Worm (Caenorhabditis elegans): Measurements from ENCODE around the gene C13A2.7.

- TF ChIP-seq cog-1 (tag; optimal IDR thresholded peaks at IDR 0.05) (no peak), flt-1 (GFP tag; IDR thresholded peaks at IDR 0.05) (no peak), ztf-29 (GFP tag; IDR thresholded peaks at IDR 0.05) (no peak), T22C8.4 (GFP tag; IDR thresholded peaks at IDR 0.05) (no peak), ztf-23 (GFP tag; IDR thresholded peaks at IDR 0.05) (no peak), med-1 (GFP tag; optimal IDR thresholded peaks at IDR 0.05; ENCODE audit: insufficient read depth) (no peak), tab-1 (GFP tag; IDR thresholded peaks at IDR 0.05) (no peak)
These were observed 31.4 kb upstream of the C13A2.7 start, which contains the start of gene C05C8.5 for ce11 chrV:7234726-7235125.
